Worm (Caenorhabditis elegans) whole organism, mixed stage, embryonic: Measurements from ENCODE around the gene twk-2.

Source experiments
- blmp-1 ChIP-seq: fragments of 150-350 bp; optimal IDR thresholded peaks from 2 replicates; lab custom pipeline; 2014; ENCODE audit warnings: missing biosample characterization, missing genetic modification characterization
- ceh-39 ChIP-seq: fragments of 150-350 bp; optimal IDR thresholded peaks from 2 replicates; lab custom pipeline; 2014; ENCODE audit warnings: missing biosample characterization, missing genetic modification characterization
- ceh-43 ChIP-seq: fragments of 200-800 bp; sonication (Bioruptor generic); optimal IDR thresholded peaks from 2 replicates; lab custom pipeline; 2018; ENCODE audit warnings: mild to moderate bottlenecking, missing genetic modification characterization, moderate library complexity, missing compliant biosample characterization
- ces-1 ChIP-seq: fragments of 150-350 bp; optimal IDR thresholded peaks from 2 replicates; lab custom pipeline; 2014; ENCODE audit warnings: missing biosample characterization, missing genetic modification reagents, missing genetic modification characterization
- elt-1 ChIP-seq: sonication (generic microtip); optimal IDR thresholded peaks from 2 replicates; lab custom pipeline; 2017; ENCODE audit warnings: missing genetic modification characterization, mild to moderate bottlenecking, missing compliant biosample characterization, antibody characterized with exemption, moderate library complexity, borderline replicate concordance; ENCODE audit not compliant: insufficient read depth
- elt-3 ChIP-seq: fragments of 150-350 bp; optimal IDR thresholded peaks from 2 replicates; lab custom pipeline; 2014; ENCODE audit warnings: missing biosample characterization, missing genetic modification characterization
- ham-2 ChIP-seq: fragments of 200-800 bp; sonication (Bioruptor generic); optimal IDR thresholded peaks from 2 replicates; lab custom pipeline; 2018; ENCODE audit warnings: mild to moderate bottlenecking, missing genetic modification characterization, missing compliant biosample characterization
- lsy-2 ChIP-seq: fragments of 150-350 bp; optimal IDR thresholded peaks from 2 replicates; lab custom pipeline; 2014; ENCODE audit warnings: missing biosample characterization, missing genetic modification characterization
- unc-62 ChIP-seq: fragments of 150-350 bp; optimal IDR thresholded peaks from 2 replicates; lab custom pipeline; 2014; ENCODE audit warnings: missing biosample characterization, missing genetic modification reagents, missing genetic modification characterization

- TF ChIP-seq ces-1 (GFP tag; lab: Kevin White, UChicago): no peak
- TF ChIP-seq ceh-39 (tag; lab: Kevin White, UChicago): no peak
- no peak for TF ChIP-seq elt-3
- no peak for TF ChIP-seq elt-1 (tag; lab: Kevin White, UChicago)
- TF ChIP-seq unc-62 (GFP tag; lab: Kevin White, UChicago): no peak
- TF ChIP-seq ham-2 (GFP tag; lab: Kevin White, UChicago): no peak
- TF ChIP-seq blmp-1 (tag; lab: Kevin White, UChicago): no peak
- no peak for TF ChIP-seq ceh-43
- TF ChIP-seq lsy-2: no peak
Observed at ce11 chrII:4435134-4435533, 17.8 kb downstream of the twk-2 start, which contains the start of gene nhr-273.
